Worm (Caenorhabditis elegans) whole organism, L4/young adult: ENCODE measurements around the gene R102.8.
"Not testable (repeated sequence)": the region's sequence is repeated elsewhere in the genome, so short reads cannot be mapped to it uniquely, and the experiment has no call there.

Experiments
- W03F9.2 ChIP-seq: fragments of 150-350 bp; optimal IDR thresholded peaks from 2 replicates; lab custom pipeline; 2014; ENCODE audit warnings: missing biosample characterization, missing genetic modification characterization
- dao-5 ChIP-seq: sonication (generic microtip); optimal IDR thresholded peaks from 2 replicates; lab custom pipeline; 2016; ENCODE audit warnings: missing genotype, missing genetic modification characterization, moderate library complexity, missing compliant biosample characterization
- him-1 ChIP-seq: sonication (generic microtip); optimal IDR thresholded peaks from 2 replicates; lab custom pipeline; 2016; ENCODE audit warnings: missing genotype, missing genetic modification reagents, missing genetic modification characterization, missing compliant biosample characterization

R102.8 gene

ce11 chrIV:10661760-10662159, 28.3 kb downstream of the R102.8 start, which contains the start of gene fmo-1:
TSS of gene fmo-1 (plus strand) at chrIV:10661857.
- TF ChIP-seq W03F9.2 (tag; lab: Kevin White, UChicago), result no peak
- no peak for TF ChIP-seq him-1 (tag; lab: Kevin White, UChicago)
- no peak for TF ChIP-seq dao-5 (tag; lab: Kevin White, UChicago)

ce11 chrIV:10661072-10661471, 29.0 kb downstream of the R102.8 start:
- TF ChIP-seq dao-5 (tag; lab: Kevin White, UChicago) (no peak), W03F9.2 (tag; lab: Kevin White, UChicago) (no peak), him-1 (tag; lab: Kevin White, UChicago) (no peak)

ce11 chrIV:10656770-10657323, 33.2 kb downstream of the R102.8 start, which contains the start of gene K08C7.1:
TSS of gene K08C7.1 (plus strand) at chrIV:10656812.
- no peak for TF ChIP-seq him-1 (tag; lab: Kevin White, UChicago)
- no peak for TF ChIP-seq dao-5 (tag; lab: Kevin White, UChicago)
- TF ChIP-seq W03F9.2 (tag; lab: Kevin White, UChicago), result no peak

- not testable (repeated sequence) for TF ChIP-seq him-1, dao-5, W03F9.2 (tag; lab: Kevin White, UChicago)
Measured at ce11 chrIV:10654047-10654446, 36.0 kb downstream of the R102.8 start, which contains the start of gene glb-19. TSS of gene glb-19 (minus strand) at chrIV:10654147.
